Fruit fly (Drosophila melanogaster) whole organism, embryonic: ENCODE measurements around the gene CG7135.

Experiments
- Aef1 ChIP-seq: fragments of 200-800 bp; sonication (Bioruptor generic); IDR thresholded peaks from 3 replicates; pipeline ENCODE4 v1.3.6; 2022; ENCODE audit warnings: missing biosample characterization, missing genetic modification characterization
- CG10274 ChIP-seq: fragments of 200-800 bp; sonication (Bioruptor generic); optimal IDR thresholded peaks from 3 replicates; lab custom pipeline; 2017; ENCODE audit warnings: missing biosample characterization, mild to moderate bottlenecking, missing genetic modification characterization
- CG12744 ChIP-seq: fragments of 200-800 bp; sonication (Bioruptor generic); optimal IDR thresholded peaks from 2 replicates; lab custom pipeline; 2016; ENCODE audit warnings: missing biosample characterization, missing genetic modification characterization
- CG13624 ChIP-seq: fragments of 200-800 bp; sonication (Bioruptor generic); optimal IDR thresholded peaks from 2 replicates; lab custom pipeline; 2016; ENCODE audit warnings: missing biosample characterization, missing genetic modification characterization
- CG14014 ChIP-seq: fragments of 200-800 bp; sonication (Bioruptor generic); IDR thresholded peaks from 2 replicates; pipeline ENCODE4 v1.3.6; 2022; ENCODE audit warnings: missing biosample characterization, missing genetic modification characterization
- CG14860 ChIP-seq: fragments of 200-800 bp; sonication (Bioruptor generic); IDR thresholded peaks from 3 replicates; pipeline ENCODE4 v1.3.6; 2022; ENCODE audit warnings: missing biosample characterization, missing genetic modification characterization; ENCODE audit not compliant: partially characterized antibody
- CG1647 ChIP-seq: fragments of 200-800 bp; sonication (Bioruptor generic); optimal IDR thresholded peaks from 3 replicates; lab custom pipeline; 2016; ENCODE audit warnings: missing biosample characterization, missing genetic modification characterization
- CG17612 ChIP-seq: fragments of 200-800 bp; sonication (Bioruptor generic); IDR thresholded peaks from 2 replicates; pipeline ENCODE4 v1.3.6; 2022; ENCODE audit warnings: missing biosample characterization, missing genetic modification characterization
- CG1832 ChIP-seq: fragments of 200-800 bp; sonication (Bioruptor generic); optimal IDR thresholded peaks from 2 replicates; lab custom pipeline; 2017; ENCODE audit warnings: missing biosample characterization, mild to moderate bottlenecking, missing genetic modification characterization, inconsistent platforms
- CG18476 ChIP-seq: fragments of 200-800 bp; sonication (Bioruptor generic); optimal IDR thresholded peaks from 2 replicates; lab custom pipeline; 2016; ENCODE audit warnings: missing biosample characterization, mild to moderate bottlenecking, missing genetic modification characterization
- CG33557 ChIP-seq: fragments of 200-800 bp; sonication (Bioruptor generic); optimal IDR thresholded peaks from 2 replicates; lab custom pipeline; 2019; ENCODE audit warnings: missing biosample characterization, mild to moderate bottlenecking, missing genetic modification characterization, moderate library complexity
- CG4404 ChIP-seq: fragments of 200-800 bp; sonication (Bioruptor generic); IDR thresholded peaks from 2 replicates; pipeline ENCODE4 v1.3.6; 2022; ENCODE audit warnings: missing biosample characterization, missing genetic modification characterization
- CG4707 ChIP-seq: fragments of 200-800 bp; sonication (Bioruptor generic); optimal IDR thresholded peaks from 2 replicates; lab custom pipeline; 2018; ENCODE audit warnings: missing biosample characterization, mild to moderate bottlenecking, missing genetic modification characterization, moderate library complexity
- CG6791 ChIP-seq: fragments of 200-800 bp; sonication (Bioruptor generic); IDR thresholded peaks from 3 replicates; pipeline ENCODE4 v1.3.6; 2022; ENCODE audit warnings: missing biosample characterization, missing genetic modification characterization; ENCODE audit not compliant: partially characterized antibody
- CG8359 ChIP-seq: fragments of 200-800 bp; sonication (Bioruptor generic); optimal IDR thresholded peaks from 2 replicates; lab custom pipeline; 2017; ENCODE audit warnings: missing biosample characterization, mild to moderate bottlenecking, missing genetic modification characterization, borderline replicate concordance
- CG8478 ChIP-seq: fragments of >200 bp; optimal IDR thresholded peaks from 2 replicates; lab custom pipeline; 2018
- CG9437 ChIP-seq: fragments of 200-800 bp; sonication (Bioruptor generic); optimal IDR thresholded peaks from 2 replicates; lab custom pipeline; 2018; ENCODE audit warnings: missing biosample characterization, mild to moderate bottlenecking, missing genetic modification characterization
- CG9797 ChIP-seq: fragments of 200-800 bp; sonication (Bioruptor generic); optimal IDR thresholded peaks from 3 replicates; lab custom pipeline; 2018; ENCODE audit warnings: missing biosample characterization, mild to moderate bottlenecking, missing genetic modification characterization
- CoRest ChIP-seq: fragments of 200-800 bp; sonication (Bioruptor generic); optimal IDR thresholded peaks from 3 replicates; lab custom pipeline; 2018; ENCODE audit warnings: missing biosample characterization, mild to moderate bottlenecking, missing genetic modification characterization, moderate library complexity
- Doc3 ChIP-seq: fragments of 200-800 bp; sonication (Bioruptor generic); IDR thresholded peaks from 3 replicates; pipeline ENCODE4 v1.3.6; 2022; ENCODE audit warnings: missing biosample characterization, missing genetic modification characterization; ENCODE audit not compliant: partially characterized antibody
- Fer1 ChIP-seq: fragments of 200-800 bp; sonication (Bioruptor generic); optimal IDR thresholded peaks from 2 replicates; lab custom pipeline; 2017; ENCODE audit warnings: missing biosample characterization, mild to moderate bottlenecking, missing genetic modification characterization
- Gug ChIP-seq: fragments of 200-800 bp; sonication (Bioruptor generic); IDR thresholded peaks from 4 replicates; pipeline ENCODE4 v1.3.6; 2022; ENCODE audit warnings: missing biosample characterization, missing genetic modification characterization
- MBD-R2 ChIP-seq: fragments of 200-800 bp; sonication (Bioruptor generic); IDR thresholded peaks from 2 replicates; pipeline ENCODE4 v1.3.6; 2022; ENCODE audit warnings: missing biosample characterization, missing genetic modification characterization
- NC2β ChIP-seq: fragments of 200-800 bp; sonication (Bioruptor generic); optimal IDR thresholded peaks from 2 replicates; lab custom pipeline; 2016; ENCODE audit warnings: missing biosample characterization, missing genetic modification characterization
- NFAT ChIP-seq: fragments of 200-800 bp; sonication (Bioruptor generic); IDR thresholded peaks from 2 replicates; pipeline ENCODE4 v1.3.6; 2022; ENCODE audit warnings: missing biosample characterization, missing genetic modification characterization
- Nf-YC ChIP-seq: fragments of 200-800 bp; optimal IDR thresholded peaks from 3 replicates; lab custom pipeline; 2019; ENCODE audit warnings: missing biosample characterization, mild to moderate bottlenecking, missing genetic modification characterization, moderate library complexity
- PHDP ChIP-seq: fragments of 200-800 bp; sonication (Bioruptor generic); optimal IDR thresholded peaks from 3 replicates; lab custom pipeline; 2018; ENCODE audit warnings: missing biosample characterization, mild to moderate bottlenecking, missing genetic modification characterization, moderate library complexity
- Stat92E ChIP-seq, 3 experiments: fragments of >200 bp in 2 of 3; fragments of 200-800 bp in 1 of 3; sonication (Bioruptor generic) in 1 of 3; optimal IDR thresholded peaks; 2 replicates each; lab custom pipeline; 2017 to 2019; ENCODE audit warnings: missing biosample characterization in 3 of 3, missing genetic modification characterization in 3 of 3, mild to moderate bottlenecking in 1 of 3, moderate library complexity in 1 of 3
- Vsx1 ChIP-seq: fragments of 200-800 bp; sonication (Bioruptor generic); optimal IDR thresholded peaks from 2 replicates; lab custom pipeline; 2017; ENCODE audit warnings: missing biosample characterization, mild to moderate bottlenecking, missing genetic modification characterization, missing genetic modification reagents
- bigmax ChIP-seq: fragments of 200-800 bp; sonication (Bioruptor generic); optimal IDR thresholded peaks from 2 replicates; lab custom pipeline; 2018; ENCODE audit warnings: missing biosample characterization, mild to moderate bottlenecking, missing genetic modification characterization
- cad ChIP-seq: fragments of >200 bp; optimal IDR thresholded peaks from 2 replicates; lab custom pipeline; 2017; ENCODE audit warnings: missing biosample characterization, missing genetic modification characterization
- cwo ChIP-seq: fragments of 200-800 bp; sonication (Bioruptor generic); optimal IDR thresholded peaks from 3 replicates; lab custom pipeline; 2017; ENCODE audit warnings: missing biosample characterization, missing genetic modification characterization, mild to moderate bottlenecking, moderate library complexity, missing genetic modification reagents
- dati ChIP-seq: fragments of 200-800 bp; sonication (Bioruptor generic); IDR thresholded peaks from 2 replicates; pipeline ENCODE4 v1.3.6; 2022; ENCODE audit warnings: missing biosample characterization, missing genetic modification characterization
- emc ChIP-seq: fragments of 200-800 bp; sonication (Bioruptor generic); optimal IDR thresholded peaks from 2 replicates; lab custom pipeline; 2016; ENCODE audit warnings: missing biosample characterization, missing genetic modification characterization
- gcm ChIP-seq: fragments of 200-800 bp; sonication (Bioruptor generic); optimal IDR thresholded peaks from 2 replicates; lab custom pipeline; 2019; ENCODE audit warnings: missing biosample characterization, mild to moderate bottlenecking, missing genetic modification characterization, moderate library complexity
- ind ChIP-seq: fragments of 200-800 bp; sonication (Bioruptor generic); optimal IDR thresholded peaks from 3 replicates; lab custom pipeline; 2016; ENCODE audit warnings: missing biosample characterization, missing genetic modification characterization
- inv ChIP-seq: fragments of 200-800 bp; sonication (Bioruptor generic); IDR thresholded peaks from 2 replicates; pipeline ENCODE4 v1.3.6; 2022; ENCODE audit warnings: missing biosample characterization, missing genetic modification characterization; ENCODE audit not compliant: partially characterized antibody
- lbe ChIP-seq: fragments of 200-800 bp; sonication (Bioruptor generic); optimal IDR thresholded peaks from 2 replicates; lab custom pipeline; 2016; ENCODE audit warnings: missing biosample characterization, mild to moderate bottlenecking, missing genetic modification characterization
- lola ChIP-seq, 3 experiments: fragments of >200 bp in 2 of 3; fragments of 200-800 bp in 1 of 3; sonication (Bioruptor generic) in 1 of 3; optimal IDR thresholded peaks; 2 replicates each; lab custom pipeline; 2017 to 2019; ENCODE audit warnings: missing biosample characterization in 3 of 3, missing genetic modification characterization in 3 of 3, mild to moderate bottlenecking in 1 of 3, moderate library complexity in 1 of 3
- org-1 ChIP-seq: fragments of 200-800 bp; sonication (Bioruptor generic); optimal IDR thresholded peaks from 2 replicates; lab custom pipeline; 2017; ENCODE audit warnings: missing biosample characterization, missing genetic modification characterization
- pzg ChIP-seq: fragments of 200-800 bp; sonication (Bioruptor generic); optimal IDR thresholded peaks from 3 replicates; lab custom pipeline; 2018; ENCODE audit warnings: missing biosample characterization, mild to moderate bottlenecking, missing genetic modification characterization, moderate library complexity
- repo ChIP-seq: fragments of 200-800 bp; sonication (Bioruptor generic); optimal IDR thresholded peaks from 2 replicates; lab custom pipeline; 2016; ENCODE audit warnings: missing biosample characterization, missing genetic modification characterization
- sens ChIP-seq: fragments of 200-800 bp; sonication (Bioruptor generic); peaks from one replicate; lab custom pipeline; 2016; ENCODE audit warnings: missing biosample characterization, missing genetic modification characterization
- tio ChIP-seq: fragments of 200-800 bp; sonication (Bioruptor generic); optimal IDR thresholded peaks from 2 replicates; lab custom pipeline; 2017; ENCODE audit warnings: missing biosample characterization, missing genetic modification characterization, inconsistent platforms
- trem ChIP-seq: fragments of 200-800 bp; optimal IDR thresholded peaks from 3 replicates; lab custom pipeline; 2019; ENCODE audit warnings: missing biosample characterization, mild to moderate bottlenecking, missing genetic modification characterization, moderate library complexity
- z ChIP-seq: fragments of 200-800 bp; sonication (Bioruptor generic); IDR thresholded peaks from 3 replicates; pipeline ENCODE4 v1.3.6; 2022; ENCODE audit warnings: missing biosample characterization, missing genetic modification characterization
- zen ChIP-seq: fragments of 200-800 bp; sonication (Bioruptor generic); optimal IDR thresholded peaks from 3 replicates; lab custom pipeline; 2018; ENCODE audit warnings: missing biosample characterization, mild to moderate bottlenecking, missing genetic modification characterization, moderate library complexity
- zfh2 ChIP-seq: fragments of 200-800 bp; sonication (Bioruptor generic); optimal IDR thresholded peaks from 2 replicates; lab custom pipeline; 2016; ENCODE audit warnings: missing biosample characterization, missing genetic modification characterization

Gene CG7135

dm6 chrX:18136910-18137849 lies 33.7 kb downstream of the CG7135 start, which contains the start of gene ari-1 (continued):
- TF ChIP-seq CG12744 (no peak), CG8478 (lab: Kevin White, UChicago) (peak; percentile 96), CG4707 (peak; percentile 95), CG17612 (no peak), CG18476 (GFP tag; lab: Kevin White, UChicago) (no peak), dati (GFP tag; lab: Robert Waterston, UW) (no peak), CG13624 (GFP tag; lab: Kevin White, UChicago) (peak; percentile 61), cad (no peak), CG14014 (GFP tag; lab: Robert Waterston, UW) (no peak), lola (GFP tag; optimal IDR thresholded peaks at IDR 0.05; lab: Kevin White, UChicago) (peak in 1 of 3 experiments; percentile 45), emc (GFP tag; lab: Kevin White, UChicago) (no peak), Gug (GFP tag; lab: Robert Waterston, UW) (peak; percentile 5; the same call in 1 of the 4 replicates), NC2β (no peak), Aef1 (GFP tag; lab: Robert Waterston, UW) (no peak), MBD-R2 (GFP tag; lab: Robert Waterston, UW) (peak; percentile 35; the same call in 1 of the 2 replicates), trem (tag; lab: Kevin White, UChicago) (no peak), CG9437 (GFP tag; lab: Kevin White, UChicago) (peak; percentile 68), CG14860 (GFP tag; lab: Robert Waterston, UW) (0 out of 3 replicates have a peak, but pooled peaks have one; percentile 29), CG1832 (no peak), CG10274 (GFP tag; lab: Kevin White, UChicago) (no peak), Vsx1 (GFP tag; lab: Kevin White, UChicago) (no peak), cwo (GFP tag; lab: Kevin White, UChicago) (no peak), z (no peak), PHDP (tag; lab: Kevin White, UChicago) (no peak), NFAT (GFP tag; lab: Robert Waterston, UW) (no peak), CG4404 (GFP tag; lab: Robert Waterston, UW) (no peak), zen (tag; lab: Kevin White, UChicago) (peak; percentile 33), Stat92E (GFP tag; optimal IDR thresholded peaks at IDR 0.05; lab: Kevin White, UChicago) (no peak), ind (GFP tag; lab: Kevin White, UChicago) (no peak), tio (GFP tag; lab: Kevin White, UChicago) (no peak), inv (GFP tag; lab: Robert Waterston, UW) (0 out of 2 replicates have a peak, but pooled peaks have one; percentile 10), zfh2 (GFP tag; lab: Kevin White, UChicago) (no peak), sens (GFP tag; lab: Kevin White, UChicago) (peak; percentile 66), Nf-YC (tag; lab: Kevin White, UChicago) (peak; percentile 12), CG33557 (no peak), lbe (peak; percentile 17), gcm (GFP tag; lab: Kevin White, UChicago) (no peak), org-1 (no peak), bigmax (GFP tag; lab: Kevin White, UChicago) (no peak), CG8359 (GFP tag; lab: Kevin White, UChicago) (no peak), pzg (GFP tag; lab: Kevin White, UChicago) (peak; percentile 60), Doc3 (GFP tag; lab: Robert Waterston, UW) (peak; percentile 31; the same call in 1 of the 3 replicates), CG6791 (GFP tag; lab: Robert Waterston, UW) (peak; percentile 57; the same call in 2 of the 3 replicates), CG1647 (GFP tag; lab: Kevin White, UChicago) (no peak), repo (no peak), Fer1 (GFP tag; lab: Kevin White, UChicago) (peak; percentile 1), CG9797 (peak; percentile 79), CoRest (no peak)
